Worm (Caenorhabditis elegans) whole organism, young adult: ENCODE data around the gene nhr-237.

Experiments used
- B0035.1 ChIP-seq: sonication (generic microtip); optimal IDR thresholded peaks from 2 replicates; lab custom pipeline; 2016; ENCODE audit warnings: missing genetic modification characterization, mild to moderate bottlenecking, missing compliant biosample characterization, missing genotype, missing genetic modification reagents
- B0261.1 ChIP-seq: sonication (generic microtip); optimal IDR thresholded peaks from 2 replicates; lab custom pipeline; 2016; ENCODE audit warnings: mild to moderate bottlenecking, missing genetic modification characterization, moderate library complexity, missing compliant biosample characterization
- D2030.7 ChIP-seq: fragments of 200-800 bp; sonication (Bioruptor generic); IDR thresholded peaks from 2 replicates; pipeline ENCODE4 v1.3.6; 2022; ENCODE audit warnings: missing genetic modification reagents, missing genetic modification characterization, missing compliant biosample characterization
- F22D6.2 ChIP-seq: sonication (generic microtip); optimal IDR thresholded peaks from 2 replicates; lab custom pipeline; 2016; ENCODE audit warnings: mild to moderate bottlenecking, missing genetic modification characterization, missing compliant biosample characterization
- F33H1.4 ChIP-seq: fragments of 200-800 bp; sonication (Bioruptor generic); IDR thresholded peaks from 2 replicates; pipeline ENCODE4 v1.3.6; 2022; ENCODE audit warnings: missing genetic modification reagents, missing genetic modification characterization, missing compliant biosample characterization
- F37B4.10 ChIP-seq: fragments of 200-800 bp; sonication (Bioruptor generic); IDR thresholded peaks from 2 replicates; pipeline ENCODE4 v1.3.6; 2022; ENCODE audit warnings: missing genetic modification characterization, missing compliant biosample characterization
- F39B2.1 ChIP-seq: fragments of 200-800 bp; sonication (Bioruptor generic); IDR thresholded peaks from 2 replicates; pipeline ENCODE4 v1.3.6; 2022; ENCODE audit warnings: missing genetic modification reagents, missing genetic modification characterization, missing compliant biosample characterization
- F49E8.2 ChIP-seq: sonication (generic microtip); optimal IDR thresholded peaks from 3 replicates; lab custom pipeline; 2017; ENCODE audit warnings: missing genetic modification characterization, mild to moderate bottlenecking, missing compliant biosample characterization, antibody characterized with exemption, moderate library complexity; ENCODE audit not compliant: insufficient read depth
- K11D2.4 ChIP-seq: fragments of 200-800 bp; sonication (Bioruptor generic); IDR thresholded peaks from 2 replicates; pipeline ENCODE4 v1.3.6; 2022; ENCODE audit warnings: missing genetic modification reagents, missing genetic modification characterization, missing compliant biosample characterization
- K12H6.12 ChIP-seq: fragments of 200-800 bp; sonication (Bioruptor generic); optimal IDR thresholded peaks from 2 replicates; lab custom pipeline; 2018; ENCODE audit warnings: mild to moderate bottlenecking, missing genetic modification characterization, missing compliant biosample characterization
- T07F8.4 ChIP-seq: sonication (generic microtip); optimal IDR thresholded peaks from 2 replicates; lab custom pipeline; 2016; ENCODE audit warnings: mild to moderate bottlenecking, missing genetic modification characterization, moderate library complexity, missing compliant biosample characterization
- Y53G8AR.9 ChIP-seq: fragments of 200-800 bp; sonication (Bioruptor generic); conservative IDR thresholded peaks from 2 replicates; pipeline ENCODE4 v1.3.6; 2022; ENCODE audit warnings: missing genetic modification reagents, missing genetic modification characterization, missing compliant biosample characterization
- ZK185.1 ChIP-seq: sonication (generic microtip); optimal IDR thresholded peaks from 2 replicates; lab custom pipeline; 2016; ENCODE audit warnings: mild to moderate bottlenecking, missing genetic modification characterization, missing compliant biosample characterization; ENCODE audit not compliant: poor library complexity, severe bottlenecking
- ama-1 ChIP-seq, 3 experiments: fragments of 150-350 bp in 1 of 3; sonication (generic microtip) in 2 of 3; optimal IDR thresholded peaks; 2 replicates each; lab custom pipeline; 2014 to 2018; ENCODE audit warnings: missing biosample characterization in 2 of 3, missing genetic modification characterization in 2 of 3, missing genetic modification reagents in 2 of 3
- athp-1 ChIP-seq: sonication (generic microtip); optimal IDR thresholded peaks from 2 replicates; lab custom pipeline; 2017; ENCODE audit warnings: mild to moderate bottlenecking, missing genetic modification characterization, missing compliant biosample characterization
- attf-6 ChIP-seq: fragments of 200-800 bp; sonication (Bioruptor generic); IDR thresholded peaks from 2 replicates; pipeline ENCODE4 v1.3.6; 2022; ENCODE audit warnings: missing genetic modification reagents, missing genetic modification characterization, missing compliant biosample characterization
- ccch-3 ChIP-seq: fragments of 200-800 bp; sonication (Bioruptor generic); optimal IDR thresholded peaks from 2 replicates; lab custom pipeline; 2018; ENCODE audit warnings: mild to moderate bottlenecking, missing genetic modification characterization, missing compliant biosample characterization
- ceh-100 ChIP-seq: fragments of 200-800 bp; sonication (Bioruptor generic); IDR thresholded peaks from 2 replicates; pipeline ENCODE4 v1.3.6; 2022; ENCODE audit warnings: missing genetic modification reagents, missing genetic modification characterization, missing compliant biosample characterization
- ceh-40 ChIP-seq: fragments of 200-800 bp; sonication (Bioruptor generic); IDR thresholded peaks from 2 replicates; pipeline ENCODE4 v1.3.6; 2022; ENCODE audit warnings: missing genetic modification characterization, missing compliant biosample characterization
- ceh-79 ChIP-seq: sonication (generic microtip); optimal IDR thresholded peaks from 2 replicates; lab custom pipeline; 2017; ENCODE audit warnings: mild to moderate bottlenecking, missing genetic modification characterization, missing compliant biosample characterization
- efl-1 ChIP-seq: fragments of 150-350 bp; optimal IDR thresholded peaks from 2 replicates; lab custom pipeline; 2014; ENCODE audit warnings: missing biosample characterization, missing genetic modification reagents, missing genetic modification characterization
- ets-4 ChIP-seq: fragments of 200-800 bp; sonication (Bioruptor generic); optimal IDR thresholded peaks from 2 replicates; lab custom pipeline; 2018; ENCODE audit warnings: mild to moderate bottlenecking, missing genetic modification characterization, missing compliant biosample characterization
- hmg-20 ChIP-seq: fragments of 200-800 bp; sonication (Bioruptor generic); IDR thresholded peaks from 2 replicates; pipeline ENCODE4 v1.3.6; 2022; ENCODE audit warnings: missing genetic modification reagents, missing genetic modification characterization, missing compliant biosample characterization
- lin-26 ChIP-seq: fragments of 200-800 bp; sonication (Bioruptor generic); IDR thresholded peaks from 2 replicates; pipeline ENCODE4 v1.3.6; 2022; ENCODE audit warnings: missing genetic modification reagents, missing genetic modification characterization, missing compliant biosample characterization
- lin-35 ChIP-seq, 3 experiments: fragments of 150-350 bp in 2 of 3; sonication (generic microtip) in 1 of 3; optimal IDR thresholded peaks; 2 replicates each; lab custom pipeline; 2014 to 2018; ENCODE audit warnings: missing biosample characterization in 3 of 3, missing genetic modification characterization in 3 of 3, missing genetic modification reagents in 3 of 3
- lin-40 ChIP-seq: sonication (generic microtip); optimal IDR thresholded peaks from 2 replicates; lab custom pipeline; 2016; ENCODE audit warnings: missing genetic modification characterization, mild to moderate bottlenecking, missing compliant biosample characterization, missing genotype, missing genetic modification reagents
- madf-10 ChIP-seq: sonication (generic microtip); optimal IDR thresholded peaks from 2 replicates; lab custom pipeline; 2016; ENCODE audit warnings: mild to moderate bottlenecking, missing genetic modification characterization, missing compliant biosample characterization
- madf-3 ChIP-seq: fragments of 200-800 bp; sonication (Bioruptor generic); IDR thresholded peaks from 2 replicates; pipeline ENCODE4 v1.3.6; 2022; ENCODE audit warnings: missing genetic modification reagents, missing genetic modification characterization, missing compliant biosample characterization
- madf-8 ChIP-seq: fragments of 200-800 bp; sonication (Bioruptor generic); conservative IDR thresholded peaks from 2 replicates; pipeline ENCODE4 v1.3.6; 2022; ENCODE audit warnings: missing genetic modification reagents, missing genetic modification characterization, missing compliant biosample characterization
- nhr-120 ChIP-seq: fragments of 200-800 bp; sonication (Bioruptor generic); IDR thresholded peaks from 2 replicates; pipeline ENCODE4 v1.3.6; 2022; ENCODE audit warnings: missing genetic modification characterization, missing compliant biosample characterization
- nhr-179 ChIP-seq: sonication (generic microtip); optimal IDR thresholded peaks from 2 replicates; lab custom pipeline; 2016; ENCODE audit warnings: mild to moderate bottlenecking, missing genetic modification characterization, missing compliant biosample characterization
- nhr-80 ChIP-seq: sonication (generic microtip); optimal IDR thresholded peaks from 2 replicates; lab custom pipeline; 2016; ENCODE audit warnings: missing genetic modification characterization, missing compliant biosample characterization
- rcor-1 ChIP-seq: fragments of 200-800 bp; sonication (Bioruptor generic); IDR thresholded peaks from 2 replicates; pipeline ENCODE4 v1.3.6; 2022; ENCODE audit warnings: missing genetic modification reagents, missing genetic modification characterization, missing compliant biosample characterization
- rec-8 ChIP-seq, 2 experiments: sonication (generic microtip); optimal IDR thresholded peaks; 2 replicates each; lab custom pipeline; 2016; ENCODE audit warnings: mild to moderate bottlenecking in 2 of 2, missing genetic modification characterization in 2 of 2, missing genetic modification reagents in 2 of 2, missing genotype in 2 of 2, missing biosample characterization in 1 of 2, missing compliant biosample characterization in 1 of 2, moderate library complexity in 1 of 2
- snpc-4 ChIP-seq, 5 experiments: fragments of 150-350 bp in 1 of 5; sonication (generic microtip) in 4 of 5; optimal IDR thresholded peaks; 2 replicates each; lab custom pipeline; 2014 to 2018; ENCODE audit warnings: missing genetic modification characterization in 5 of 5, missing biosample characterization in 3 of 5, antibody characterized with exemption in 2 of 5, mild to moderate bottlenecking in 2 of 5, missing compliant biosample characterization in 2 of 5, missing genotype in 2 of 5, moderate library complexity in 2 of 5, missing genetic modification reagents in 1 of 5
- somi-1 ChIP-seq: fragments of 200-800 bp; sonication (Bioruptor generic); optimal IDR thresholded peaks from 2 replicates; lab custom pipeline; 2018; ENCODE audit warnings: mild to moderate bottlenecking, missing genetic modification characterization, missing compliant biosample characterization
- tbp1 ChIP-seq: fragments of 200-800 bp; sonication (Bioruptor generic); optimal IDR thresholded peaks from 2 replicates; lab custom pipeline; 2018; ENCODE audit warnings: mild to moderate bottlenecking, missing genetic modification characterization, missing compliant biosample characterization
- tbx-9 ChIP-seq: sonication (generic microtip); optimal IDR thresholded peaks from 2 replicates; lab custom pipeline; 2016; ENCODE audit warnings: borderline replicate concordance, missing genetic modification characterization, inconsistent platforms, missing compliant biosample characterization
- unc-130 ChIP-seq: sonication (generic microtip); optimal IDR thresholded peaks from 2 replicates; lab custom pipeline; 2016; ENCODE audit warnings: missing genetic modification reagents, missing genetic modification characterization, missing compliant biosample characterization
- zim-3 ChIP-seq: sonication (generic microtip); optimal IDR thresholded peaks from 2 replicates; lab custom pipeline; 2017; ENCODE audit warnings: mild to moderate bottlenecking, missing genetic modification characterization, moderate library complexity, missing compliant biosample characterization
- ztf-25 ChIP-seq: fragments of 200-800 bp; sonication (Bioruptor generic); IDR thresholded peaks from 2 replicates; pipeline ENCODE4 v1.3.6; 2022; ENCODE audit warnings: missing genetic modification reagents, missing genetic modification characterization, missing compliant biosample characterization
- ztf-26 ChIP-seq: sonication (generic microtip); optimal IDR thresholded peaks from 2 replicates; lab custom pipeline; 2017; ENCODE audit warnings: missing genetic modification characterization, missing compliant biosample characterization
- ztf-6 ChIP-seq: fragments of 200-800 bp; sonication (Bioruptor generic); IDR thresholded peaks from 2 replicates; pipeline ENCODE4 v1.3.6; 2022; ENCODE audit warnings: missing genetic modification reagents, missing genetic modification characterization, missing compliant biosample characterization

The nhr-237 gene

DNA sequence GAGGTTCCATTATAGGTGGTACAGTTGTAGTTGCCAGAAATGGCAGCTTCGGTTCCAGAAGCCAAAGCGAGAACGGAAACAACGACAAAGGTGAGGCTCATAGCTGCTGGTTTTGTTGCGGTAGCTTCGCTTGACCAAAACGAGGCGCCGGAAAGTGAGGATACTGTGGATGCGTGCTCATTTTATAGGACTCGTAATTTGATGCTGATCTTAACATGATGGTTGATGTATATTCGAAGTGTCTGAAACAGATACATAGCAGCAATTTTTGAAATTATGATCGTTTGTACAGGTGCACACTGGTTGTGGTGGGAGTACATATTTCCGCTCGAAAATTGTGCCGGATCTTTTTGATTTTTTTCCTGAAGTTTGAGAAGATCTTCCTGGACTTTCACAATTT lies 4.5 kb upstream of the nhr-237 start, which contains the start of gene Y46H3D.8 (continued):
- no peak for TF ChIP-seq lin-40 (tag; lab: Kevin White, UChicago)
- no peak for TF ChIP-seq rcor-1
- TF ChIP-seq efl-1 (GFP tag; lab: Kevin White, UChicago) = no peak
- TF ChIP-seq, all 124 proteins: peak for 0

ce11 chrV:1629329-1629728 lies 2.7 kb upstream of the nhr-237 start, which contains the start of gene nhr-238:
TSS of gene nhr-238 (minus strand) at chrV:1629432.
- TF ChIP-seq B0261.1 (tag; lab: Kevin White, UChicago) (no peak), athp-1 (tag; lab: Kevin White, UChicago) (no peak), F49E8.2 (tag; lab: Kevin White, UChicago) (no peak), F39B2.1 (GFP tag; lab: Robert Waterston, UW) (no peak), rec-8 (tag; optimal IDR thresholded peaks at IDR 0.05; lab: Kevin White, UChicago) (no peak), nhr-80 (tag; lab: Kevin White, UChicago) (no peak), K11D2.4 (GFP tag; lab: Robert Waterston, UW) (no peak), attf-6 (GFP tag; lab: Robert Waterston, UW) (no peak), ztf-25 (no peak), nhr-120 (no peak), lin-40 (tag; lab: Kevin White, UChicago) (no peak), ztf-26 (tag; lab: Kevin White, UChicago) (no peak), ccch-3 (GFP tag; lab: Kevin White, UChicago) (no peak), B0035.1 (tag; lab: Kevin White, UChicago) (no peak)

DNA sequence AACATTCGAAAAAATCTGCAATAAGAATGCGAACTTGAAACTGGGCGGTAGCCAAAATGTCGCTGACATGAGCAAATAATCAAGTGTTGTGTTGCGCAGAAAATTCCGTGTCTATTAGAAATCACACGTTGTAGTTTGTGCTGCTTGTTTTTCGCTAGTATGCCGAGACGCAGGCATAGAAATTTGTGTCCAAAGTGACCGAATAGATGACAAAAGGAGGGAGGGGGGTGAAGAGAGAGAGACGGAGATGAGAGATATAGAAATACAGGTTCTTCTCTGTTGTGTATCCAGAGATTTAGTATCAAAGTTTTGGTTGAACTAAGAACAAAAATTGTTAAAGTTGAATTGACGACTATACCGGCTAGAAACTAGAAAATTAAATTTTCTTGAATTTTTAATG lies 649 bp upstream of the nhr-237 start:
- TF ChIP-seq K12H6.12 (no peak), F37B4.10 (no peak), ceh-100 (no peak), lin-26 (GFP tag; lab: Robert Waterston, UW) (peak; percentile 40; the same call in 1 of the 2 replicates), F49E8.2 (tag; lab: Kevin White, UChicago) (no peak), T07F8.4 (tag; lab: Kevin White, UChicago) (no peak), snpc-4 (GFP tag; optimal IDR thresholded peaks at IDR 0.05; lab: Kevin White, UChicago) (no peak), snpc-4 (tag; optimal IDR thresholded peaks at IDR 0.05; lab: Kevin White, UChicago) (no peak), ztf-26 (tag; lab: Kevin White, UChicago) (no peak), ceh-79 (tag; lab: Kevin White, UChicago) (no peak), ets-4 (GFP tag; lab: Kevin White, UChicago) (no peak), lin-40 (tag; lab: Kevin White, UChicago) (peak; percentile 22), Y53G8AR.9 (GFP tag; lab: Robert Waterston, UW) (0 out of 2 replicates have a peak, but pooled peaks have one; percentile 25), lin-35 (GFP tag; optimal IDR thresholded peaks at IDR 0.05; lab: Kevin White, UChicago) (no peak), ama-1 (optimal IDR thresholded peaks at IDR 0.05; lab: Kevin White, UChicago) (no peak), ama-1 (GFP tag; optimal IDR thresholded peaks at IDR 0.05; lab: Kevin White, UChicago) (no peak), hmg-20 (GFP tag; lab: Robert Waterston, UW) (no peak), K11D2.4 (GFP tag; lab: Robert Waterston, UW) (no peak), F39B2.1 (GFP tag; lab: Robert Waterston, UW) (no peak), tbp1 (GFP tag; lab: Kevin White, UChicago) (no peak), unc-130 (GFP tag; lab: Kevin White, UChicago) (no peak), zim-3 (tag; lab: Kevin White, UChicago) (no peak), madf-10 (tag; lab: Kevin White, UChicago) (no peak)

ce11 chrV:1624340-1624739 lies 2.3 kb downstream of the nhr-237 start, which contains the start of gene nhr-110:
TSS of gene nhr-110 (minus strand) at chrV:1624440.
- TF ChIP-seq ceh-40 (GFP tag; lab: Robert Waterston, UW) = no peak
- TF ChIP-seq ztf-6 (GFP tag; lab: Robert Waterston, UW) = no peak
- no peak for TF ChIP-seq somi-1
- no peak for TF ChIP-seq madf-3 (GFP tag; lab: Robert Waterston, UW)
- TF ChIP-seq nhr-179 (tag; lab: Kevin White, UChicago) = no peak
- no peak for TF ChIP-seq F22D6.2 (tag; lab: Kevin White, UChicago)
- TF ChIP-seq F33H1.4 (GFP tag; lab: Robert Waterston, UW) = no peak
- TF ChIP-seq ZK185.1 (tag; lab: Kevin White, UChicago) = no peak
- TF ChIP-seq nhr-120 = no peak
- TF ChIP-seq D2030.7 (GFP tag; lab: Robert Waterston, UW) = no peak
- TF ChIP-seq tbx-9 (tag; lab: Kevin White, UChicago) = no peak
- no peak for TF ChIP-seq zim-3 (tag; lab: Kevin White, UChicago)
- TF ChIP-seq madf-8 (GFP tag; lab: Robert Waterston, UW) = no peak
